Fruit fly (Drosophila melanogaster) whole organism, adult: Measurements from ENCODE around the gene CG34448.

Experiments used
- bab1 ChIP-seq: fragments of 200-800 bp; sonication (Bioruptor generic); optimal IDR thresholded peaks from 3 replicates; lab custom pipeline; 2019; ENCODE audit warnings: missing biosample characterization, mild to moderate bottlenecking, missing genetic modification characterization, moderate library complexity
- cic ChIP-seq: fragments of 200-800 bp; sonication (Bioruptor generic); optimal IDR thresholded peaks from 2 replicates; lab custom pipeline; 2017; ENCODE audit warnings: missing biosample characterization, mild to moderate bottlenecking, missing genetic modification characterization, moderate library complexity

- no peak for TF ChIP-seq cic (GFP tag; lab: Kevin White, UChicago)
- no peak for TF ChIP-seq bab1 (GFP tag; lab: Kevin White, UChicago)
Observed at dm6 chr2L:2417865-2418264, at the start of gene CG34448.
